Worm (Caenorhabditis elegans): ENCODE data around the gene Y57G11C.43.

DNA sequence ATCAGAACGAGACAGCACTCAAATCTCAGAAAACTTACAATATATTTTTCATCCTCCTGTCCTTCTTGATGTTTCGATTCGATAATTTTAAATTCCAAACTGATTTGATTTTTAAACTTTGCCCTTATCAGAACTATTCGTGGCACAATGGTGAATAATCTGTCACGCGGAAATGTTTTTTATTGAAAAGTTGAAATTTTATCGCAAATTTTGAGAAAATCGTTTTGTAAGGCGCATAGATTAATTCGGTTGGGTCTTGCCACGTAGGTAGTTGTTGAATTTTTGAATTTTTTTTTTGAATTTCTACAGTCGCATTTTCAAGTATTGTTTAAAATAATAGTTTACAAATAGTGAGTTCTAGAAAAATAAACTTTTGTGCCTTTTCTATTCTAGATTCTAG lies 8.4 kb upstream of the Y57G11C.43 start, which contains the start of gene ptp-5.2:
- TF ChIP-seq fkh-10 (GFP tag; optimal IDR thresholded peaks at IDR 0.05) (no peak), ceh-34 (tag; optimal IDR thresholded peaks at IDR 0.05) (no peak), ceh-9 (tag; optimal IDR thresholded peaks at IDR 0.05) (no peak), dmd-4 (tag; optimal IDR thresholded peaks at IDR 0.05; ENCODE audit: borderline replicate concordance) (no peak), dve-1 (tag; optimal IDR thresholded peaks at IDR 0.05) (no peak), pha-4 (tag; optimal IDR thresholded peaks at IDR 0.05) (no peak), C08G9.2 (tag; optimal IDR thresholded peaks at IDR 0.05) (no peak), pat-9 (tag; optimal IDR thresholded peaks at IDR 0.05) (no peak), ama-1 (optimal IDR thresholded peaks at IDR 0.05) (no peak), fkh-6 (tag; optimal IDR thresholded peaks at IDR 0.05) (no peak), hlh-30 (tag; optimal IDR thresholded peaks at IDR 0.05; ENCODE audit: insufficient read depth) (no peak)

Data from whole organism, late embryonic.